Worm (Caenorhabditis elegans): ENCODE data around the gene F14D7.6.

F14D7.6 gene

ce11 chrV:14283241-14283640 lies 18.0 kb upstream of the F14D7.6 start, which contains the start of gene F40G12.10:
F40G12.10 (plus strand) TSS chrV:14283541.
- TF ChIP-seq pqm-1 (tag; optimal IDR thresholded peaks at IDR 0.05) (no peak), lin-15B (tag; optimal IDR thresholded peaks at IDR 0.05) (no peak), nhr-28 (tag; optimal IDR thresholded peaks at IDR 0.05) (no peak), ama-1 (optimal IDR thresholded peaks at IDR 0.05) (no peak), elt-2 (tag; optimal IDR thresholded peaks at IDR 0.05) (no peak), ztf-4 (tag; optimal IDR thresholded peaks at IDR 0.05) (no peak), sea-2 (GFP tag; optimal IDR thresholded peaks at IDR 0.05) (no peak)

ce11 chrV:14285803-14286202 lies 15.4 kb upstream of the F14D7.6 start, which contains the start of gene F40G12.11:
F40G12.11 (plus strand) TSS chrV:14286171.
- TF ChIP-seq fkh-10 (GFP tag; optimal IDR thresholded peaks at IDR 0.05), result no peak
- no peak for TF ChIP-seq lsy-12 (tag; optimal IDR thresholded peaks at IDR 0.05)
- TF ChIP-seq pqm-1 (tag; optimal IDR thresholded peaks at IDR 0.05), result no peak
- no peak for TF ChIP-seq ama-1 (optimal IDR thresholded peaks at IDR 0.05)
- TF ChIP-seq elt-2 (tag; optimal IDR thresholded peaks at IDR 0.05), result no peak
- TF ChIP-seq nhr-12 (tag; optimal IDR thresholded peaks at IDR 0.05), result no peak
- no peak for TF ChIP-seq nhr-67 (tag; optimal IDR thresholded peaks at IDR 0.05)
- TF ChIP-seq ztf-4 (tag; optimal IDR thresholded peaks at IDR 0.05), result no peak
- TF ChIP-seq nhr-11 (tag; optimal IDR thresholded peaks at IDR 0.05), result no peak
- no peak for TF ChIP-seq ceh-28 (tag; optimal IDR thresholded peaks at IDR 0.05)
- no peak for TF ChIP-seq nhr-28 (tag; optimal IDR thresholded peaks at IDR 0.05)
- no peak for TF ChIP-seq lin-15B (tag; optimal IDR thresholded peaks at IDR 0.05)
- no peak for TF ChIP-seq eor-1 (tag; optimal IDR thresholded peaks at IDR 0.05)
- TF ChIP-seq jun-1 (tag; optimal IDR thresholded peaks at IDR 0.05), result no peak
- no peak for TF ChIP-seq lin-39 (tag; optimal IDR thresholded peaks at IDR 0.05)
- TF ChIP-seq egl-27 (tag; optimal IDR thresholded peaks at IDR 0.05), result no peak
- TF ChIP-seq skn-1 (tag; optimal IDR thresholded peaks at IDR 0.05), result no peak
- TF ChIP-seq unc-62 (GFP tag; optimal IDR thresholded peaks at IDR 0.05), result no peak
- TF ChIP-seq unc-39 (tag; optimal IDR thresholded peaks at IDR 0.05), result no peak
- no peak for TF ChIP-seq R02D3.7 (tag; optimal IDR thresholded peaks at IDR 0.05)

ce11 chrV:14289363-14289762 lies 11.8 kb upstream of the F14D7.6 start, which contains the start of gene F14D7.1:
F14D7.1 (minus strand) TSS chrV:14289463.
- TF ChIP-seq ceh-16 (tag; optimal IDR thresholded peaks at IDR 0.05) (no peak), sea-2 (GFP tag; optimal IDR thresholded peaks at IDR 0.05) (no peak), ZK546.5 (tag; optimal IDR thresholded peaks at IDR 0.05) (no peak), hmg-11 (tag; optimal IDR thresholded peaks at IDR 0.05) (no peak)

- TF ChIP-seq mdl-1 (tag; optimal IDR thresholded peaks at IDR 0.05) (no peak), ceh-9 (tag; optimal IDR thresholded peaks at IDR 0.05) (no peak), nhr-28 (tag; optimal IDR thresholded peaks at IDR 0.05) (no peak), nfya-1 (tag; optimal IDR thresholded peaks at IDR 0.05; ENCODE audit: insufficient read depth) (no peak), zag-1 (tag; optimal IDR thresholded peaks at IDR 0.05) (no peak), lsy-12 (tag; optimal IDR thresholded peaks at IDR 0.05) (no peak)
Observed at ce11 chrV:14290636-14291035, 10.6 kb upstream of the F14D7.6 start, which contains the start of gene F14D7.18. F14D7.18 (minus strand) TSS chrV:14290736.

ce11 chrV:14293667-14294194 lies 7.5 kb upstream of the F14D7.6 start, which contains the start of gene F14D7.2:
F14D7.2 (minus strand) TSS chrV:14293717.
- TF ChIP-seq nhr-76 (tag; optimal IDR thresholded peaks at IDR 0.05), result no peak
- TF ChIP-seq egl-5 (tag; optimal IDR thresholded peaks at IDR 0.05), result no peak
- TF ChIP-seq nhr-11 (tag; optimal IDR thresholded peaks at IDR 0.05), result no peak
- no peak for TF ChIP-seq nhr-28 (tag; optimal IDR thresholded peaks at IDR 0.05)
- no peak for TF ChIP-seq pqm-1 (tag; optimal IDR thresholded peaks at IDR 0.05)

- TF ChIP-seq ceh-16 (tag; optimal IDR thresholded peaks at IDR 0.05) (no peak), R02D3.7 (tag; optimal IDR thresholded peaks at IDR 0.05) (no peak), ama-1 (optimal IDR thresholded peaks at IDR 0.05) (no peak), unc-39 (tag; optimal IDR thresholded peaks at IDR 0.05) (no peak), lin-39 (tag; optimal IDR thresholded peaks at IDR 0.05) (no peak), aly-2 (tag; optimal IDR thresholded peaks at IDR 0.05) (no peak), nhr-76 (tag; optimal IDR thresholded peaks at IDR 0.05) (no peak), nhr-67 (tag; optimal IDR thresholded peaks at IDR 0.05) (no peak), nhr-43 (tag; optimal IDR thresholded peaks at IDR 0.05; ENCODE audit: poor library complexity, severe bottlenecking) (no peak), nhr-25 (tag; optimal IDR thresholded peaks at IDR 0.05) (no peak), nhr-12 (tag; optimal IDR thresholded peaks at IDR 0.05) (no peak), sea-2 (GFP tag; optimal IDR thresholded peaks at IDR 0.05) (no peak), skn-1 (tag; optimal IDR thresholded peaks at IDR 0.05) (no peak), lin-15B (tag; optimal IDR thresholded peaks at IDR 0.05) (no peak), ceh-82 (tag; optimal IDR thresholded peaks at IDR 0.05) (no peak), ztf-11 (tag; optimal IDR thresholded peaks at IDR 0.05) (no peak)
Observed at ce11 chrV:14294396-14294795, 6.8 kb upstream of the F14D7.6 start, which contains the start of gene F14D7.9. F14D7.9 (plus strand) TSS chrV:14294696.

Data from whole organism, L3 larva.